Worm (Caenorhabditis elegans): Measurements from ENCODE around the gene emb-1.

DNA sequence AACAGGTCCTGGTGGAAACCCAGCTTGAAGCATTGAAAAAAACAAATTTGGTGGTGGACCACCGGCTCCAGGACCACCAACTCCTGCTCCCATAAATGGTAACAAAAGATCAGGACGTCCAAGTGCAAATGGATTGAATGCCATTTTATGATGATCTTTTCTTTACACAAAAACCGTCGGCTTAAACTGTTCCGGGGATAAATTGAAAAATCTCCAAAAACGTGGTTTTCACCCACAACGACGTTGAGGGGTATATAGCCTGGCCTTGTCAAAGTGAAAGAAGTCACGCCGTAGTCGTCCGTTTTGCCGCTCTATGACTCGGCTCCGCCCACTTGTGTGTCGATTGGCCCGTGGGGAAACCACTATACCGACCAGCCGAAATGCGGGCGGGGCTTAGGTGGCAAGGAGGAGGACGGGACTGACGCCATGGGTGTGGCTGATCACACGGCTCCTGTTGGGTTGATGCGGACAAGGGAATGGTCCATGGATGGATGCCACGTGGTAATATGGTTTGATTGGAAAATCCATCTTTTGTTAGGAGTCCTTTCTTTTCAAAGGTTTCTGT lies 37.1 kb upstream of the emb-1 start, which contains the start of gene tbx-2:
- no peak for TF ChIP-seq snpc-4 (tag; optimal IDR thresholded peaks at IDR 0.05)
- TF ChIP-seq lin-1 (GFP tag; IDR thresholded peaks at IDR 0.05): no peak
- no peak for TF ChIP-seq ceh-82 (tag; optimal IDR thresholded peaks at IDR 0.05)

Data from whole organism, L4 larva.